Fruit fly (Drosophila melanogaster): ENCODE measurements around the gene PK2-R1.

Gene PK2-R1

dm6 chr3R:13363347-13363994 is 25.3 kb downstream of the PK2-R1 start:
- TF ChIP-seq pad (GFP tag; optimal IDR thresholded peaks at IDR 0.05) (peak; percentile 80), cnc (optimal IDR thresholded peaks at IDR 0.05) (peak in 1 of 2 experiments; percentile 52), CG7101 (tag; optimal IDR thresholded peaks at IDR 0.05) (no peak), CG11617 (GFP tag; optimal IDR thresholded peaks at IDR 0.05) (no peak), bab1 (GFP tag; optimal IDR thresholded peaks at IDR 0.05) (no peak), kay (GFP tag; ENCODE audit: borderline replicate concordance) (peak; percentile 89)

dm6 chr3R:13364175-13365174 is 26.3 kb downstream of the PK2-R1 start, which contains the start of gene Dic1:
Dic1 (plus strand) TSS chr3R:13364938.
- TF ChIP-seq Clk (GFP tag; optimal IDR thresholded peaks at IDR 0.05) = peak; percentile 93
- no peak for TF ChIP-seq cnc (optimal IDR thresholded peaks at IDR 0.05)
- TF ChIP-seq Hr96 (GFP tag; optimal IDR thresholded peaks at IDR 0.05) = peak; percentile 86
- TF ChIP-seq tj (GFP tag; optimal IDR thresholded peaks at IDR 0.05) = peak; percentile 83
- TF ChIP-seq Crg-1 (GFP tag; optimal IDR thresholded peaks at IDR 0.05) = peak; percentile 92
- TF ChIP-seq ovo (GFP tag; optimal IDR thresholded peaks at IDR 0.05) = peak; percentile 82
- peak; percentile 96 for TF ChIP-seq CG7101 (tag; optimal IDR thresholded peaks at IDR 0.05)
- TF ChIP-seq toe (GFP tag; optimal IDR thresholded peaks at IDR 0.05) = peak; percentile 93
- TF ChIP-seq CG14711 (tag; optimal IDR thresholded peaks at IDR 0.05) = peak; percentile 94
- peak; percentile 98 for TF ChIP-seq CG7045 (GFP tag; optimal IDR thresholded peaks at IDR 0.05)
- TF ChIP-seq kay (GFP tag; ENCODE audit: borderline replicate concordance) = peak; percentile 98
- peak; percentile 95 for TF ChIP-seq CG33017 (tag; optimal IDR thresholded peaks at IDR 0.05)
- peak; percentile 99 for TF ChIP-seq CG11617 (GFP tag; optimal IDR thresholded peaks at IDR 0.05)
- peak; percentile 90 for TF ChIP-seq pad (GFP tag; optimal IDR thresholded peaks at IDR 0.05)
- TF ChIP-seq CG5204 (GFP tag; optimal IDR thresholded peaks at IDR 0.05) = peak; percentile 95
- TF ChIP-seq CG1620 (GFP tag; optimal IDR thresholded peaks at IDR 0.05) = peak; percentile 89
- TF ChIP-seq bab1 (GFP tag; optimal IDR thresholded peaks at IDR 0.05) = peak; percentile 94
- TF ChIP-seq Mnt (GFP tag; optimal IDR thresholded peaks at IDR 0.05) = peak; percentile 78
- TF ChIP-seq cic (GFP tag; optimal IDR thresholded peaks at IDR 0.05) = peak; percentile 62
- TF ChIP-seq CG12768 (GFP tag; optimal IDR thresholded peaks at IDR 0.05) = peak; percentile 97

dm6 chr3R:13365665-13366414 is 27.7 kb downstream of the PK2-R1 start:
- no peak for TF ChIP-seq cic (GFP tag; optimal IDR thresholded peaks at IDR 0.05)
- peak; percentile 56 for TF ChIP-seq kay (GFP tag; ENCODE audit: borderline replicate concordance)
- TF ChIP-seq tj (GFP tag; optimal IDR thresholded peaks at IDR 0.05) = no peak
- no peak for TF ChIP-seq CG1620 (GFP tag; optimal IDR thresholded peaks at IDR 0.05)

- TF ChIP-seq tj (GFP tag; optimal IDR thresholded peaks at IDR 0.05) (peak; percentile 20), kay (GFP tag; ENCODE audit: borderline replicate concordance) (no peak), CG11617 (GFP tag; optimal IDR thresholded peaks at IDR 0.05) (peak; percentile 81), pad (GFP tag; optimal IDR thresholded peaks at IDR 0.05) (peak; percentile 52), Hr96 (GFP tag; optimal IDR thresholded peaks at IDR 0.05) (peak; percentile 70), CG33017 (tag; optimal IDR thresholded peaks at IDR 0.05) (peak; percentile 58), Mnt (GFP tag; optimal IDR thresholded peaks at IDR 0.05) (no peak), bab1 (GFP tag; optimal IDR thresholded peaks at IDR 0.05) (peak; percentile 55), CG1620 (GFP tag; optimal IDR thresholded peaks at IDR 0.05) (peak; percentile 55), Crg-1 (GFP tag; optimal IDR thresholded peaks at IDR 0.05) (no peak), toe (GFP tag; optimal IDR thresholded peaks at IDR 0.05) (peak; percentile 80), CG14711 (tag; optimal IDR thresholded peaks at IDR 0.05) (peak; percentile 43), Clk (GFP tag; optimal IDR thresholded peaks at IDR 0.05) (no peak), cic (GFP tag; optimal IDR thresholded peaks at IDR 0.05) (no peak), cnc (optimal IDR thresholded peaks at IDR 0.05) (no peak), CG5204 (GFP tag; optimal IDR thresholded peaks at IDR 0.05) (peak; percentile 83), ovo (GFP tag; optimal IDR thresholded peaks at IDR 0.05) (peak; percentile 11), CG12768 (GFP tag; optimal IDR thresholded peaks at IDR 0.05) (peak; percentile 57), CG7101 (tag; optimal IDR thresholded peaks at IDR 0.05) (peak; percentile 57), CG7045 (GFP tag; optimal IDR thresholded peaks at IDR 0.05) (peak; percentile 62)
These were observed 28.7 kb downstream of the PK2-R1 start, which contains the start of gene Elp6 for dm6 chr3R:13366561-13367518. Elp6 (minus strand) TSS chr3R:13366910.
